Worm (Caenorhabditis elegans) whole organism, L4/young adult: ENCODE measurements around the gene T28C6.7.
A peak's percentile ranks its signal among the peaks of the same experiment; 100 is the strongest.

Experiments
- W03F9.2 ChIP-seq: fragments of 150-350 bp; optimal IDR thresholded peaks from 2 replicates; lab custom pipeline; 2014; ENCODE audit warnings: missing biosample characterization, missing genetic modification characterization
- dao-5 ChIP-seq: sonication (generic microtip); optimal IDR thresholded peaks from 2 replicates; lab custom pipeline; 2016; ENCODE audit warnings: missing genotype, missing genetic modification characterization, moderate library complexity, missing compliant biosample characterization

- peak; percentile 74 for TF ChIP-seq W03F9.2 (tag; lab: Kevin White, UChicago)
- TF ChIP-seq dao-5 (tag; lab: Kevin White, UChicago): no peak
These were observed 38.5 kb downstream of the T28C6.7 start for ce11 chrIV:8866092-8866491.
